Worm (Caenorhabditis elegans) whole organism, L2 larva: ENCODE data around the gene hgap-2.

Source experiments
- C34F6.9 ChIP-seq: fragments of 150-350 bp; optimal IDR thresholded peaks from 2 replicates; lab custom pipeline; 2014; ENCODE audit warnings: missing biosample characterization, missing genetic modification characterization
- F13H6.1 ChIP-seq: sonication (generic microtip); optimal IDR thresholded peaks from 2 replicates; lab custom pipeline; 2016; ENCODE audit warnings: missing genetic modification characterization, missing compliant biosample characterization
- R02D3.7 ChIP-seq: fragments of 150-350 bp; optimal IDR thresholded peaks from 2 replicates; lab custom pipeline; 2014; ENCODE audit warnings: missing biosample characterization, missing genetic modification characterization
- Y55F3AM.14 ChIP-seq: fragments of 200-800 bp; sonication (Bioruptor generic); optimal IDR thresholded peaks from 2 replicates; lab custom pipeline; 2018; ENCODE audit warnings: mild to moderate bottlenecking, missing genetic modification characterization, missing compliant biosample characterization
- alr-1 ChIP-seq: fragments of 150-350 bp; optimal IDR thresholded peaks from 2 replicates; lab custom pipeline; 2014; ENCODE audit warnings: missing biosample characterization, missing genetic modification characterization
- aly-2 ChIP-seq: fragments of 150-350 bp; optimal IDR thresholded peaks from 2 replicates; lab custom pipeline; 2014; ENCODE audit warnings: missing biosample characterization, missing genetic modification characterization
- ama-1 ChIP-seq: fragments of 150-350 bp; optimal IDR thresholded peaks from 2 replicates; lab custom pipeline; 2018; ENCODE audit warnings: inconsistent platforms
- blmp-1 ChIP-seq: sonication (generic microtip); optimal IDR thresholded peaks from 2 replicates; lab custom pipeline; 2017; ENCODE audit warnings: missing genetic modification characterization, mild to moderate bottlenecking, missing compliant biosample characterization, antibody characterized with exemption, moderate library complexity; ENCODE audit not compliant: insufficient read depth
- ceh-16 ChIP-seq: fragments of 150-350 bp; optimal IDR thresholded peaks from 2 replicates; lab custom pipeline; 2014; ENCODE audit warnings: missing biosample characterization, missing genetic modification characterization
- crh-2 ChIP-seq: sonication (generic microtip); optimal IDR thresholded peaks from 2 replicates; lab custom pipeline; 2017; ENCODE audit warnings: missing biosample characterization, missing genetic modification characterization
- dmd-4 ChIP-seq: sonication (generic microtip); optimal IDR thresholded peaks from 2 replicates; lab custom pipeline; 2017; ENCODE audit warnings: missing biosample characterization, missing genetic modification characterization
- egl-27 ChIP-seq: sonication (generic microtip); optimal IDR thresholded peaks from 3 replicates; lab custom pipeline; 2017; ENCODE audit warnings: missing biosample characterization, missing genetic modification reagents, missing genetic modification characterization
- elt-1 ChIP-seq: fragments of 150-350 bp; optimal IDR thresholded peaks from 2 replicates; lab custom pipeline; 2014; ENCODE audit warnings: missing biosample characterization, missing genetic modification characterization
- elt-3 ChIP-seq: sonication (generic microtip); optimal IDR thresholded peaks from 2 replicates; lab custom pipeline; 2017; ENCODE audit warnings: missing biosample characterization, missing genetic modification characterization
- fos-1 ChIP-seq: fragments of 150-350 bp; optimal IDR thresholded peaks from 2 replicates; lab custom pipeline; 2014; ENCODE audit warnings: missing biosample characterization, missing genetic modification characterization
- gmeb-1 ChIP-seq: fragments of 150-350 bp; optimal IDR thresholded peaks from 2 replicates; lab custom pipeline; 2014; ENCODE audit warnings: missing biosample characterization, missing genetic modification characterization
- lin-11 ChIP-seq: fragments of 150-350 bp; sonication (generic microtip); optimal IDR thresholded peaks from 2 replicates; lab custom pipeline; 2014; ENCODE audit warnings: missing biosample characterization, missing genetic modification characterization, inconsistent platforms, mixed read lengths
- lin-13 ChIP-seq: fragments of 150-350 bp; optimal IDR thresholded peaks from 2 replicates; lab custom pipeline; 2014; ENCODE audit warnings: missing biosample characterization, missing genetic modification reagents, missing genetic modification characterization
- lin-39 ChIP-seq: fragments of 150-350 bp; optimal IDR thresholded peaks from 2 replicates; lab custom pipeline; 2014; ENCODE audit warnings: missing biosample characterization, missing genetic modification reagents, missing genetic modification characterization
- mab-5 ChIP-seq: fragments of 150-350 bp; optimal IDR thresholded peaks from 2 replicates; lab custom pipeline; 2014; ENCODE audit warnings: missing biosample characterization, missing genetic modification characterization
- mbf-1 ChIP-seq: sonication (generic microtip); optimal IDR thresholded peaks from 2 replicates; lab custom pipeline; 2017; ENCODE audit warnings: missing biosample characterization, missing genetic modification characterization
- mdl-1 ChIP-seq, 2 experiments: fragments of 150-350 bp in 1 of 2; sonication (generic microtip) in 1 of 2; optimal IDR thresholded peaks; 2 replicates each; lab custom pipeline; 2017; ENCODE audit warnings: missing biosample characterization in 2 of 2, missing genetic modification characterization in 2 of 2
- nhr-10 ChIP-seq: sonication (generic microtip); optimal IDR thresholded peaks from 2 replicates; lab custom pipeline; 2017; ENCODE audit warnings: missing biosample characterization, missing genetic modification characterization
- nhr-11 ChIP-seq: fragments of 150-350 bp; optimal IDR thresholded peaks from 2 replicates; lab custom pipeline; 2014; ENCODE audit warnings: missing biosample characterization, missing genetic modification characterization
- nhr-12 ChIP-seq: fragments of 150-350 bp; optimal IDR thresholded peaks from 2 replicates; lab custom pipeline; 2014; ENCODE audit warnings: missing biosample characterization, missing genetic modification characterization
- nhr-129 ChIP-seq: fragments of 150-350 bp; optimal IDR thresholded peaks from 2 replicates; lab custom pipeline; 2014; ENCODE audit warnings: missing biosample characterization, missing genetic modification characterization
- nhr-21 ChIP-seq: fragments of 150-350 bp; optimal IDR thresholded peaks from 2 replicates; lab custom pipeline; 2014; ENCODE audit warnings: missing biosample characterization, missing genetic modification characterization
- nhr-23 ChIP-seq: fragments of 150-350 bp; optimal IDR thresholded peaks from 2 replicates; lab custom pipeline; 2014; ENCODE audit warnings: missing biosample characterization, missing genetic modification reagents, missing genetic modification characterization
- nhr-237 ChIP-seq: fragments of 150-350 bp; optimal IDR thresholded peaks from 2 replicates; lab custom pipeline; 2014; ENCODE audit warnings: missing biosample characterization, missing genetic modification characterization
- nhr-25 ChIP-seq: fragments of 150-350 bp; sonication (generic microtip); optimal IDR thresholded peaks from 3 replicates; lab custom pipeline; 2014; ENCODE audit warnings: missing biosample characterization, missing genetic modification characterization
- nhr-77 ChIP-seq: fragments of 150-350 bp; optimal IDR thresholded peaks from 2 replicates; lab custom pipeline; 2014; ENCODE audit warnings: missing biosample characterization, missing genetic modification characterization
- peb-1 ChIP-seq: fragments of 150-350 bp; optimal IDR thresholded peaks from 2 replicates; lab custom pipeline; 2014; ENCODE audit warnings: missing biosample characterization, missing genetic modification characterization
- sem-4 ChIP-seq: fragments of 150-350 bp; optimal IDR thresholded peaks from 2 replicates; lab custom pipeline; 2014; ENCODE audit warnings: missing biosample characterization, missing genetic modification reagents, missing genetic modification characterization
- skn-1 ChIP-seq: sonication (generic microtip); optimal IDR thresholded peaks from 2 replicates; lab custom pipeline; 2017; ENCODE audit warnings: missing biosample characterization, missing genetic modification characterization
- sma-3 ChIP-seq: sonication (generic microtip); optimal IDR thresholded peaks from 2 replicates; lab custom pipeline; 2016; ENCODE audit warnings: missing genetic modification reagents, missing genetic modification characterization, missing compliant biosample characterization
- sma-9 ChIP-seq, 2 experiments: fragments of 150-350 bp in 1 of 2; sonication (generic microtip) in 1 of 2; optimal IDR thresholded peaks; 2 replicates each; lab custom pipeline; 2014 to 2016; ENCODE audit warnings: missing genetic modification characterization in 2 of 2, mild to moderate bottlenecking in 1 of 2, missing biosample characterization in 1 of 2, missing compliant biosample characterization in 1 of 2, missing genetic modification reagents in 1 of 2, moderate library complexity in 1 of 2
- snpc-4 ChIP-seq: fragments of 150-350 bp; optimal IDR thresholded peaks from 2 replicates; lab custom pipeline; 2014; ENCODE audit warnings: missing biosample characterization, missing genetic modification characterization
- unc-39 ChIP-seq: fragments of 150-350 bp; optimal IDR thresholded peaks from 2 replicates; lab custom pipeline; 2014; ENCODE audit warnings: missing biosample characterization, missing genetic modification characterization
- unc-55 ChIP-seq: fragments of 150-350 bp; sonication (generic microtip); optimal IDR thresholded peaks from 3 replicates; lab custom pipeline; 2014; ENCODE audit warnings: missing biosample characterization, missing genetic modification reagents, missing genetic modification characterization
- unc-62 ChIP-seq: fragments of 150-350 bp; optimal IDR thresholded peaks from 2 replicates; lab custom pipeline; 2014; ENCODE audit warnings: missing biosample characterization, missing genetic modification reagents, missing genetic modification characterization
- zag-1 ChIP-seq: fragments of 150-350 bp; optimal IDR thresholded peaks from 2 replicates; lab custom pipeline; 2014; ENCODE audit warnings: missing biosample characterization, missing genetic modification characterization
- ztf-1 ChIP-seq: fragments of 200-800 bp; sonication (Bioruptor generic); conservative IDR thresholded peaks from 2 replicates; pipeline ENCODE4 v1.3.6; 2022; ENCODE audit warnings: missing genetic modification characterization, missing compliant biosample characterization
- ztf-11 ChIP-seq: sonication (generic microtip); optimal IDR thresholded peaks from 2 replicates; lab custom pipeline; 2017; ENCODE audit warnings: missing biosample characterization, missing genetic modification characterization
- ztf-4 ChIP-seq: fragments of 150-350 bp; optimal IDR thresholded peaks from 2 replicates; lab custom pipeline; 2014; ENCODE audit warnings: missing biosample characterization, missing genetic modification characterization

Gene hgap-2

DNA sequence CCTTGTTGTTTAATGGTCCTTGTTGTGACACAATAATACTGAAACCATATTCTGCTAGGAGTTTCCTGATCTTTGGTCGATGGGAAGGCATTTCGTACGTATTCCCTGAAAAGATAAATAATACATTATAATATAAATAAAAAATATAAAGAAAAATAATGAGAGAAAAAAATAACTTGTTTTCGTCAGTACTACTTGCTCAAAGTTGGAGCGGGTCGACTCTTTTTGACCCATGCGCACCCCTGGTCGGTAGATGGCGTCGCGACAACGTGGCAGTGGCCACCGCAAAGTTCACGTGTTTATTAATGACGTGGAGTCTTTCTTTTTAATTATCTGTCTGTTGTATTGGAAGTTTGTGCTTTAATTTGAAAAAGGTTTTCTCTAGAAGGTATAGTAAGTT, 11.1 kb upstream of the hgap-2 start, which contains the start of gene C34C6.10:
Gene C34C6.10 (minus strand): TSS at position 101 of the 400 bp plus-strand sequence.
- TF ChIP-seq snpc-4 (tag; lab: Kevin White, UChicago) (no peak), crh-2 (tag; lab: Kevin White, UChicago) (no peak), ceh-16 (tag; lab: Kevin White, UChicago) (no peak), ama-1 (lab: Kevin White, UChicago) (no peak), lin-11 (tag; lab: Kevin White, UChicago) (no peak), ztf-11 (tag; lab: Kevin White, UChicago) (no peak), egl-27 (tag; lab: Kevin White, UChicago) (no peak), lin-13 (GFP tag; lab: Kevin White, UChicago) (no peak), peb-1 (tag; lab: Kevin White, UChicago) (no peak), unc-62 (no peak), nhr-77 (tag; lab: Kevin White, UChicago) (no peak), F13H6.1 (tag; lab: Kevin White, UChicago) (no peak), sma-9 (GFP tag; optimal IDR thresholded peaks at IDR 0.05; lab: Kevin White, UChicago) (no peak), sma-9 (tag; optimal IDR thresholded peaks at IDR 0.05; lab: Kevin White, UChicago) (no peak), alr-1 (no peak), mab-5 (no peak)

DNA sequence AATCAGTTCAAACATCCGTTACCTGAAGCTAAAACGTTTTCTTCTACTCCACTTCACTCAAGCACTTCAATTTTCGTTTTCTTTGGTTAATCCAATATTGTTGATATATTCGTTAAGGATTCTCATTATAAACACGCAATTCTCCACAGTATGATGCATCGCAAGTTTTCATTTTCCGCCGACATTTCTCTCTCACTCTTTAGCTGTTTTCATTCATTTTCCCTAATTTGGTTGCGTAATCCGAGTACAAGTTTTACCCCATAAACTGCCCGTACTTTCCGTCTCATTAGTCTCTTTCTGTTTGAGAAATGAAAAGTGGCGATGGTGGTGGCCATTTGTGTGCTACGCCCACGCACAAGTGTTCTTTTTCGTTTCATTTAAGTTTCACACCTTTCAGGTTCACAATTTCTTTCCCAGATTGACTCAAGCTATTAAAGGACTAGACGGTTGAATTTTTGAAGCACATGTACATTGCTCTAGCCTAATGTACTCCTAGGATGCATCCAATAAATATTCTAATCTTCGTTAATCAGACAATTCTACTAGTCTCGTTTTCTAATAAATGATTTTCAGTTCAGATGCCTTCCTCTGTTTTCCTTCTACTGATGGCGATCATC, 6.7 kb upstream of the hgap-2 start, which contains the start of gene C34C6.3:
Gene C34C6.3 (plus strand): TSS at position 567 of the 617 bp plus-strand sequence.
- TF ChIP-seq unc-55 (GFP tag; lab: Kevin White, UChicago) (no peak), F13H6.1 (tag; lab: Kevin White, UChicago) (no peak), mab-5 (no peak), C34F6.9 (tag; lab: Kevin White, UChicago) (no peak), egl-27 (tag; lab: Kevin White, UChicago) (no peak)

DNA sequence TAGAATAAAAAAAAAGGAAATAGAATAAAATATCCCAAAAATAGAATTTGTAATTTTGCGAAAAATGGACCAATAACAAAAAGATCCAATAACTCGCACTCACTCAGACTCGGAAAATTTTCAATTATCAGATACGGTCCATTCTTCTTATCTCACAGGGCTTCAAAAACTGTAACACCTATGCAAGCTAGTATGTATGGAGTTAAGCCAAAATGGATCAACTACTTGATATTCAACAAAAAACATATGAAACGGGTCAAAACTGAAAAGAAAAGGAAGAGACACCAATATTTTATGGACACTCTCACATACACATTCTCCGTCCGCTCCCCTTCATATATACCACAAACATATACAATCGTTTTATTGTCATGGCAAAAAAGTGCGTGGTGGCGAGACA, 899 bp upstream of the hgap-2 start, which contains the start of gene C34C6.9:
Gene C34C6.9 (plus strand): TSS at position 301 of the 400 bp plus-strand sequence.
- TF ChIP-seq nhr-237 (tag; lab: Kevin White, UChicago) (no peak), sem-4 (tag; lab: Kevin White, UChicago) (no peak), snpc-4 (tag; lab: Kevin White, UChicago) (no peak), C34F6.9 (tag; lab: Kevin White, UChicago) (no peak), nhr-25 (tag; lab: Kevin White, UChicago) (no peak), peb-1 (tag; lab: Kevin White, UChicago) (no peak)

DNA sequence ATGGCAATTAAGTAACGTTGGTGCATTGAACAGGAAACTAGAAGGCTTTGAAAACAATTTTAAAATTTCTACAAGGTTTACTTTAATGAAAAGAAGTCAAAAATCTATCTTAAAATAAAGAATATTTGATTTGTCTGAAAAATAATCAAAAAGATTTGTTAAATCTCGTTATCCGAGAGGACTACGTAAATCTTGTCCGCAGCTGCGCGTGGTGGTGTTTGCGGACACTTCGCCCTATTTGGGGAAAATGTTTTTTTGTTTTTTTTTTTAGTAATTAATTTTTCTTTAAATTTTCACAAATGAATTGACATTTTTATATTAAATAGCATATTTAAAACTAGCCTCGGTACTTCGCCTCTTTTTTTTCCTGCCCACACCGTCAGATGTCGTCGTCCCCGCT, 791 bp downstream of the hgap-2 start:
- no peak for TF ChIP-seq dmd-4 (tag; lab: Kevin White, UChicago)
- TF ChIP-seq lin-13 (GFP tag; lab: Kevin White, UChicago) = peak; percentile 72
- no peak for TF ChIP-seq mdl-1 (tag; optimal IDR thresholded peaks at IDR 0.05; lab: Kevin White, UChicago)
- no peak for TF ChIP-seq ztf-1
- TF ChIP-seq blmp-1 (tag; lab: Kevin White, UChicago) = no peak
- peak; percentile 49 for TF ChIP-seq sma-9 (GFP tag; optimal IDR thresholded peaks at IDR 0.05; lab: Kevin White, UChicago)
- no peak for TF ChIP-seq sma-9 (tag; optimal IDR thresholded peaks at IDR 0.05; lab: Kevin White, UChicago)
- TF ChIP-seq nhr-11 (tag; lab: Kevin White, UChicago) = no peak
- TF ChIP-seq mbf-1 (tag; lab: Kevin White, UChicago) = no peak
- TF ChIP-seq egl-27 (tag; lab: Kevin White, UChicago) = no peak
- peak; percentile 84 for TF ChIP-seq C34F6.9 (tag; lab: Kevin White, UChicago)
- no peak for TF ChIP-seq ceh-16 (tag; lab: Kevin White, UChicago)
- TF ChIP-seq fos-1 = peak; percentile 14
- TF ChIP-seq R02D3.7 (tag; lab: Kevin White, UChicago) = no peak
- TF ChIP-seq nhr-23 (tag; lab: Kevin White, UChicago) = no peak
- no peak for TF ChIP-seq ama-1 (lab: Kevin White, UChicago)
- TF ChIP-seq lin-11 (tag; lab: Kevin White, UChicago) = no peak
- TF ChIP-seq gmeb-1 = no peak
- TF ChIP-seq lin-39 = no peak
- TF ChIP-seq nhr-129 (tag; lab: Kevin White, UChicago) = no peak
- TF ChIP-seq ztf-4 (tag; lab: Kevin White, UChicago) = no peak
- TF ChIP-seq skn-1 (tag; lab: Kevin White, UChicago) = no peak
- no peak for TF ChIP-seq Y55F3AM.14 (GFP tag; lab: Kevin White, UChicago)
- no peak for TF ChIP-seq elt-3 (tag; lab: Kevin White, UChicago)
- TF ChIP-seq unc-39 = no peak
- no peak for TF ChIP-seq nhr-21 (tag; lab: Kevin White, UChicago)
- no peak for TF ChIP-seq aly-2 (tag; lab: Kevin White, UChicago)
- TF ChIP-seq unc-55 (GFP tag; lab: Kevin White, UChicago) = peak; percentile 71
- TF ChIP-seq sma-3 = no peak
- TF ChIP-seq nhr-10 = no peak
- TF ChIP-seq elt-1 (tag; lab: Kevin White, UChicago) = no peak
- no peak for TF ChIP-seq ztf-11 (tag; lab: Kevin White, UChicago)
- no peak for TF ChIP-seq nhr-12 (tag; lab: Kevin White, UChicago)
- no peak for TF ChIP-seq zag-1 (tag; lab: Kevin White, UChicago)
- TF ChIP-seq sem-4 (tag; lab: Kevin White, UChicago) = no peak
- peak; percentile 59 for TF ChIP-seq crh-2 (tag; lab: Kevin White, UChicago)
